Fruit fly (Drosophila melanogaster) whole organism, embryonic: ENCODE results near the gene CG7789.

ENCODE experiments used
- CG10654 ChIP-seq: fragments of 200-800 bp; sonication (Bioruptor generic); optimal IDR thresholded peaks from 2 replicates; lab custom pipeline; 2016; ENCODE audit warnings: missing biosample characterization, missing genetic modification characterization
- CG11093 ChIP-seq: fragments of 200-800 bp; sonication (Bioruptor generic); IDR thresholded peaks from 3 replicates; pipeline ENCODE4 v1.3.6; 2022; ENCODE audit warnings: missing biosample characterization, missing genetic modification characterization
- CG11560 ChIP-seq: fragments of 200-800 bp; sonication (Bioruptor generic); IDR thresholded peaks from 3 replicates; pipeline ENCODE4 v1.3.6; 2022; ENCODE audit warnings: missing biosample characterization, missing genetic modification characterization
- CG12391 ChIP-seq: fragments of 200-800 bp; sonication (Bioruptor generic); optimal IDR thresholded peaks from 3 replicates; lab custom pipeline; 2018; ENCODE audit warnings: missing biosample characterization, mild to moderate bottlenecking, missing genetic modification characterization, moderate library complexity
- CG14441 ChIP-seq: fragments of 200-800 bp; sonication (Bioruptor generic); IDR thresholded peaks from 2 replicates; pipeline ENCODE4 v1.3.6; 2022; ENCODE audit warnings: missing biosample characterization, missing genetic modification characterization
- CG14710 ChIP-seq: fragments of 200-800 bp; sonication (Bioruptor generic); optimal IDR thresholded peaks from 3 replicates; lab custom pipeline; 2019; ENCODE audit warnings: missing biosample characterization, mild to moderate bottlenecking, missing genetic modification characterization, moderate library complexity
- CG15073 ChIP-seq: fragments of 200-800 bp; sonication (Bioruptor generic); optimal IDR thresholded peaks from 2 replicates; lab custom pipeline; 2016; ENCODE audit warnings: missing biosample characterization, missing genetic modification characterization
- CG15601 ChIP-seq: fragments of 200-800 bp; sonication (Bioruptor generic); optimal IDR thresholded peaks from 3 replicates; lab custom pipeline; 2019; ENCODE audit warnings: missing biosample characterization, mild to moderate bottlenecking, missing genetic modification characterization, moderate library complexity
- CG17361 ChIP-seq: fragments of 200-800 bp; sonication (Bioruptor generic); IDR thresholded peaks from 3 replicates; pipeline ENCODE4 v1.3.6; 2022; ENCODE audit warnings: missing biosample characterization, missing genetic modification characterization
- CG2889 ChIP-seq: fragments of 200-800 bp; sonication (Bioruptor generic); IDR thresholded peaks from 3 replicates; pipeline ENCODE4 v1.3.6; 2022; ENCODE audit warnings: missing biosample characterization, missing genetic modification characterization
- CG30403 ChIP-seq: fragments of 200-800 bp; sonication (Bioruptor generic); optimal IDR thresholded peaks from 3 replicates; lab custom pipeline; 2016; ENCODE audit warnings: missing biosample characterization, missing genetic modification characterization
- CG30431 ChIP-seq: fragments of 200-800 bp; sonication (Bioruptor generic); optimal IDR thresholded peaks from 2 replicates; lab custom pipeline; 2017; ENCODE audit warnings: missing biosample characterization, missing genetic modification characterization
- CG31388 ChIP-seq: fragments of 200-800 bp; sonication (Bioruptor generic); optimal IDR thresholded peaks from 2 replicates; lab custom pipeline; 2016; ENCODE audit warnings: missing biosample characterization, missing genetic modification characterization
- CG34422 ChIP-seq: fragments of 200-800 bp; sonication (Bioruptor generic); IDR thresholded peaks from 3 replicates; pipeline ENCODE4 v1.3.6; 2022; ENCODE audit warnings: missing biosample characterization, missing genetic modification characterization
- CG4328 ChIP-seq: fragments of 200-800 bp; sonication (Bioruptor generic); optimal IDR thresholded peaks from 3 replicates; lab custom pipeline; 2017; ENCODE audit warnings: missing biosample characterization, missing genetic modification reagents, missing genetic modification characterization
- CG4360 ChIP-seq: fragments of 200-800 bp; sonication (Bioruptor generic); IDR thresholded peaks from 2 replicates; pipeline ENCODE4 v1.3.6; 2022; ENCODE audit warnings: missing biosample characterization, missing genetic modification characterization
- CG4404 ChIP-seq: fragments of 200-800 bp; sonication (Bioruptor generic); IDR thresholded peaks from 2 replicates; pipeline ENCODE4 v1.3.6; 2022; ENCODE audit warnings: missing biosample characterization, missing genetic modification characterization
- CG4707 ChIP-seq: fragments of 200-800 bp; sonication (Bioruptor generic); optimal IDR thresholded peaks from 2 replicates; lab custom pipeline; 2018; ENCODE audit warnings: missing biosample characterization, mild to moderate bottlenecking, missing genetic modification characterization, moderate library complexity
- CG6175 ChIP-seq: fragments of 200-800 bp; sonication (Bioruptor generic); IDR thresholded peaks from 3 replicates; pipeline ENCODE4 v1.3.6; 2022; ENCODE audit warnings: missing biosample characterization, missing genetic modification characterization
- CG6654 ChIP-seq: fragments of 200-800 bp; sonication (Bioruptor generic); optimal IDR thresholded peaks from 2 replicates; lab custom pipeline; 2017; ENCODE audit warnings: missing biosample characterization, mild to moderate bottlenecking, missing genetic modification characterization
- CG6765 ChIP-seq: fragments of 200-800 bp; sonication (Bioruptor generic); optimal IDR thresholded peaks from 3 replicates; lab custom pipeline; 2017; ENCODE audit warnings: missing biosample characterization, mild to moderate bottlenecking, missing genetic modification characterization
- CG6813 ChIP-seq: fragments of 200-800 bp; sonication (Bioruptor generic); optimal IDR thresholded peaks from 2 replicates; lab custom pipeline; 2017; ENCODE audit warnings: missing biosample characterization, missing genetic modification characterization, mild to moderate bottlenecking, moderate library complexity, missing genetic modification reagents
- CG7372 ChIP-seq: fragments of 200-800 bp; sonication (Bioruptor generic); IDR thresholded peaks from 2 replicates; pipeline ENCODE4 v1.3.6; 2022; ENCODE audit warnings: missing biosample characterization, missing genetic modification characterization
- Dp ChIP-seq: fragments of 200-800 bp; sonication (Bioruptor generic); optimal IDR thresholded peaks from 2 replicates; lab custom pipeline; 2018; ENCODE audit warnings: missing biosample characterization, mild to moderate bottlenecking, missing genetic modification characterization, moderate library complexity
- Dref ChIP-seq: fragments of 200-800 bp; sonication (Bioruptor generic); IDR thresholded peaks from 2 replicates; pipeline ENCODE4 v1.3.6; 2022; ENCODE audit warnings: missing biosample characterization, missing genetic modification characterization
- Drgx ChIP-seq: fragments of 200-800 bp; sonication (Bioruptor generic); IDR thresholded peaks from 2 replicates; pipeline ENCODE4 v1.3.6; 2022; ENCODE audit warnings: missing biosample characterization, missing genetic modification characterization
- Gug ChIP-seq: fragments of 200-800 bp; sonication (Bioruptor generic); IDR thresholded peaks from 4 replicates; pipeline ENCODE4 v1.3.6; 2022; ENCODE audit warnings: missing biosample characterization, missing genetic modification characterization
- HHEX ChIP-seq: fragments of 200-800 bp; sonication (Bioruptor generic); optimal IDR thresholded peaks from 3 replicates; lab custom pipeline; 2017; ENCODE audit warnings: missing biosample characterization, mild to moderate bottlenecking, missing genetic modification characterization, missing genetic modification reagents
- Hmx ChIP-seq: fragments of 200-800 bp; sonication (Bioruptor generic); optimal IDR thresholded peaks from 2 replicates; lab custom pipeline; 2016; ENCODE audit warnings: missing biosample characterization, missing genetic modification characterization
- Kr ChIP-seq: fragments of 200-800 bp; sonication (Bioruptor generic); optimal IDR thresholded peaks from 2 replicates; lab custom pipeline; 2017; ENCODE audit warnings: missing biosample characterization, mild to moderate bottlenecking, missing genetic modification characterization
- MESR4 ChIP-seq: fragments of 200-800 bp; sonication (Bioruptor generic); optimal IDR thresholded peaks from 2 replicates; lab custom pipeline; 2018; ENCODE audit warnings: missing biosample characterization, mild to moderate bottlenecking, missing genetic modification characterization, moderate library complexity
- MTF-1 ChIP-seq: fragments of 200-800 bp; sonication (Bioruptor generic); optimal IDR thresholded peaks from 2 replicates; lab custom pipeline; 2018; ENCODE audit warnings: missing biosample characterization, mild to moderate bottlenecking, missing genetic modification characterization, borderline replicate concordance
- Nf-YA ChIP-seq: fragments of 200-800 bp; sonication (Bioruptor generic); IDR thresholded peaks from 2 replicates; pipeline ENCODE4 v1.3.6; 2022; ENCODE audit warnings: missing biosample characterization, missing genetic modification characterization
- Rfx ChIP-seq: fragments of 200-800 bp; sonication (Bioruptor generic); IDR thresholded peaks from 2 replicates; pipeline ENCODE4 v1.3.6; 2022; ENCODE audit warnings: missing biosample characterization, missing genetic modification characterization
- Trl ChIP-seq, 3 experiments: fragments of >200 bp in 2 of 3; fragments of 200-800 bp in 1 of 3; sonication (Bioruptor generic) in 1 of 3; optimal IDR thresholded peaks; 2 replicates in 1 of 3; 3 replicates in 2 of 3; lab custom pipeline; 2016 to 2017; ENCODE audit warnings: missing biosample characterization in 1 of 3, missing genetic modification characterization in 1 of 3
- bcd ChIP-seq: fragments of 200-800 bp; sonication (Bioruptor generic); optimal IDR thresholded peaks from 2 replicates; lab custom pipeline; 2017; ENCODE audit warnings: missing biosample characterization, mild to moderate bottlenecking, missing genetic modification characterization
- chinmo ChIP-seq: fragments of 200-800 bp; sonication (Bioruptor generic); IDR thresholded peaks from 4 replicates; pipeline ENCODE4 v1.3.6; 2022; ENCODE audit warnings: missing biosample characterization, missing genetic modification characterization; ENCODE audit not compliant: partially characterized antibody
- ci ChIP-seq: fragments of 200-800 bp; sonication (Bioruptor generic); IDR thresholded peaks from 3 replicates; pipeline ENCODE4 v1.3.6; 2022; ENCODE audit warnings: missing biosample characterization, missing genetic modification characterization
- gfzf ChIP-seq: fragments of 200-800 bp; sonication (Bioruptor generic); optimal IDR thresholded peaks from 2 replicates; lab custom pipeline; 2016; ENCODE audit warnings: missing biosample characterization, mild to moderate bottlenecking, missing genetic modification characterization, moderate library complexity
- kay ChIP-seq: fragments of 200-800 bp; sonication (Bioruptor generic); optimal IDR thresholded peaks from 2 replicates; lab custom pipeline; 2016; ENCODE audit warnings: missing biosample characterization, missing genetic modification characterization
- p53 ChIP-seq: fragments of 200-800 bp; sonication (Bioruptor generic); optimal IDR thresholded peaks from 2 replicates; lab custom pipeline; 2016; ENCODE audit warnings: missing biosample characterization, missing genetic modification characterization
- pros ChIP-seq: fragments of 200-800 bp; sonication (Bioruptor generic); optimal IDR thresholded peaks from 3 replicates; lab custom pipeline; 2019; ENCODE audit warnings: missing biosample characterization, mild to moderate bottlenecking, missing genetic modification characterization, moderate library complexity
- ranshi ChIP-seq: fragments of 200-800 bp; sonication (Bioruptor generic); IDR thresholded peaks from 2 replicates; pipeline ENCODE4 v1.3.6; 2022; ENCODE audit warnings: missing biosample characterization, missing genetic modification characterization
- rib ChIP-seq: fragments of 200-800 bp; sonication (Bioruptor generic); IDR thresholded peaks from 2 replicates; pipeline ENCODE4 v1.3.6; 2022; ENCODE audit warnings: missing biosample characterization, missing genetic modification characterization
- row ChIP-seq: fragments of 200-800 bp; sonication (Bioruptor generic); IDR thresholded peaks from 3 replicates; pipeline ENCODE4 v1.3.6; 2022; ENCODE audit warnings: missing biosample characterization, missing genetic modification characterization
- slbo ChIP-seq: fragments of 200-800 bp; sonication (Bioruptor generic); IDR thresholded peaks from 2 replicates; pipeline ENCODE4 v1.3.6; 2022; ENCODE audit warnings: missing biosample characterization, missing genetic modification characterization
- unc-4 ChIP-seq: fragments of 200-800 bp; sonication (Bioruptor generic); IDR thresholded peaks from 2 replicates; pipeline ENCODE4 v1.3.6; 2022; ENCODE audit warnings: missing biosample characterization, missing genetic modification characterization; ENCODE audit not compliant: partially characterized antibody
- yki ChIP-seq: fragments of >200 bp; optimal IDR thresholded peaks from 3 replicates; lab custom pipeline; 2018
- z ChIP-seq: fragments of 200-800 bp; sonication (Bioruptor generic); IDR thresholded peaks from 3 replicates; pipeline ENCODE4 v1.3.6; 2022; ENCODE audit warnings: missing biosample characterization, missing genetic modification characterization
- zf30C ChIP-seq: fragments of 200-800 bp; sonication (Bioruptor generic); optimal IDR thresholded peaks from 3 replicates; lab custom pipeline; 2018; ENCODE audit warnings: missing biosample characterization, mild to moderate bottlenecking, missing genetic modification characterization

The CG7789 gene

dm6 chr3R:29830925-29831324, 27.9 kb downstream of the CG7789 start (continued):
- no peak for TF ChIP-seq CG12391
- no peak for TF ChIP-seq Hmx
- peak; percentile 9 for TF ChIP-seq bcd (GFP tag; lab: Kevin White, UChicago)
- TF ChIP-seq CG15601 (tag; lab: Kevin White, UChicago), result no peak
- no peak for TF ChIP-seq CG4707 (GFP tag; lab: Kevin White, UChicago)
- TF ChIP-seq Kr, result peak; percentile 88
- no peak for TF ChIP-seq p53
- no peak for TF ChIP-seq Dp (GFP tag; lab: Kevin White, UChicago)
- no peak for TF ChIP-seq CG31388
- no peak for TF ChIP-seq Rfx (GFP tag; lab: Robert Waterston, UW)
- no peak for TF ChIP-seq CG6654 (GFP tag; lab: Kevin White, UChicago)
- no peak for TF ChIP-seq ci (GFP tag; lab: Robert Waterston, UW)
- no peak for TF ChIP-seq Trl (optimal IDR thresholded peaks at IDR 0.05; lab: Kevin White, UChicago)
- no peak for TF ChIP-seq Trl (GFP tag; optimal IDR thresholded peaks at IDR 0.05; lab: Kevin White, UChicago)
- TF ChIP-seq MESR4 (GFP tag; lab: Kevin White, UChicago), result no peak
- TF ChIP-seq kay (GFP tag; lab: Kevin White, UChicago), result no peak
- TF ChIP-seq CG4328 (GFP tag; lab: Kevin White, UChicago), result peak; percentile 33
- no peak for TF ChIP-seq CG34422 (GFP tag; lab: Robert Waterston, UW)
- no peak for TF ChIP-seq gfzf (GFP tag; lab: Kevin White, UChicago)
- peak; percentile 1 for TF ChIP-seq CG6765
- TF ChIP-seq pros (GFP tag; lab: Kevin White, UChicago), result no peak
- TF ChIP-seq Drgx, result no peak
- no peak for TF ChIP-seq CG7372 (GFP tag; lab: Robert Waterston, UW)
- no peak for TF ChIP-seq CG14441 (GFP tag; lab: Robert Waterston, UW)
- no peak for TF ChIP-seq CG15073 (GFP tag; lab: Kevin White, UChicago)
- no peak for TF ChIP-seq CG30403 (GFP tag; lab: Kevin White, UChicago)
- no peak for TF ChIP-seq CG11560
- TF ChIP-seq zf30C (GFP tag; lab: Kevin White, UChicago), result no peak
- peak; percentile 43 for TF ChIP-seq HHEX
- TF ChIP-seq CG30431, result no peak
- TF ChIP-seq CG2889, result no peak
- no peak for TF ChIP-seq Nf-YA
- no peak for TF ChIP-seq chinmo (GFP tag; lab: Robert Waterston, UW)
- no peak for TF ChIP-seq CG10654 (GFP tag; lab: Kevin White, UChicago)
- peak; percentile 90 for TF ChIP-seq CG6813 (GFP tag; lab: Kevin White, UChicago)
- TF ChIP-seq z (GFP tag; lab: Robert Waterston, UW), result no peak
- TF ChIP-seq rib (GFP tag; lab: Robert Waterston, UW), result no peak
- no peak for TF ChIP-seq CG4360

- TF ChIP-seq Nf-YA (no peak), MTF-1 (GFP tag; lab: Kevin White, UChicago) (no peak), unc-4 (GFP tag; lab: Robert Waterston, UW) (peak; percentile 85), CG6175 (GFP tag; lab: Robert Waterston, UW) (peak; percentile 18; the same call in 1 of the 3 replicates), CG30403 (GFP tag; lab: Kevin White, UChicago) (peak; percentile 11), row (peak; percentile 72), CG14710 (tag; lab: Kevin White, UChicago) (peak; percentile 38), CG17361 (GFP tag; lab: Robert Waterston, UW) (peak; percentile 51; the same call in 1 of the 3 replicates), yki (no peak), ranshi (0 out of 2 replicates have a peak, but pooled peaks have one; percentile 16), CG11093 (no peak), slbo (peak; percentile 46; the same call in 1 of the 2 replicates), Dref (GFP tag; lab: Robert Waterston, UW) (peak; percentile 82), CG30431 (no peak), CG4404 (GFP tag; lab: Robert Waterston, UW) (no peak), Gug (no peak; the same call in 3 of the 4 replicates)
Observed at dm6 chr3R:29834759-29835709, 32.0 kb downstream of the CG7789 start, which contains the start of gene Atg16. Gene Atg16 (minus strand): TSS chr3R:29835101.
